Fruit fly (Drosophila melanogaster) whole organism, embryonic: ENCODE data around the gene CG32855.

Experiments
- Abd-B ChIP-seq: fragments of 200-800 bp; sonication (Bioruptor generic); optimal IDR thresholded peaks from 2 replicates; lab custom pipeline; 2018; ENCODE audit warnings: missing biosample characterization, mild to moderate bottlenecking, missing genetic modification characterization, moderate library complexity
- Atf6 ChIP-seq: fragments of 200-800 bp; sonication (Bioruptor generic); IDR thresholded peaks from 2 replicates; pipeline ENCODE4 v1.3.6; 2022; ENCODE audit warnings: missing biosample characterization, missing genetic modification characterization
- BEAF-32 ChIP-seq: fragments of 200-800 bp; sonication (Bioruptor generic); optimal IDR thresholded peaks from 3 replicates; lab custom pipeline; 2017; ENCODE audit warnings: missing biosample characterization, missing genetic modification characterization, mild to moderate bottlenecking, moderate library complexity, missing genetic modification reagents
- CG14710 ChIP-seq: fragments of 200-800 bp; sonication (Bioruptor generic); optimal IDR thresholded peaks from 3 replicates; lab custom pipeline; 2019; ENCODE audit warnings: missing biosample characterization, mild to moderate bottlenecking, missing genetic modification characterization, moderate library complexity
- CG2120 ChIP-seq: fragments of 200-800 bp; sonication (Bioruptor generic); optimal IDR thresholded peaks from 3 replicates; lab custom pipeline; 2016; ENCODE audit warnings: missing biosample characterization, missing genetic modification characterization
- CG2129 ChIP-seq: fragments of 200-800 bp; sonication (Bioruptor generic); IDR thresholded peaks from 2 replicates; pipeline ENCODE4 v1.3.6; 2022; ENCODE audit warnings: missing biosample characterization, missing genetic modification characterization; ENCODE audit not compliant: partially characterized antibody
- CG2199 ChIP-seq: fragments of 200-800 bp; sonication (Bioruptor generic); IDR thresholded peaks from 3 replicates; pipeline ENCODE4 v1.3.6; 2022; ENCODE audit warnings: missing biosample characterization, missing genetic modification characterization
- CG2875 ChIP-seq: fragments of 200-800 bp; sonication (Bioruptor generic); optimal IDR thresholded peaks from 2 replicates; lab custom pipeline; 2017; ENCODE audit warnings: missing biosample characterization, mild to moderate bottlenecking, missing genetic modification characterization, missing genetic modification reagents
- CG31224 ChIP-seq: fragments of 200-800 bp; sonication (Bioruptor generic); IDR thresholded peaks from 2 replicates; pipeline ENCODE4 v1.3.6; 2022; ENCODE audit warnings: missing biosample characterization, missing genetic modification characterization
- CG31441 ChIP-seq: fragments of 200-800 bp; sonication (Bioruptor generic); IDR thresholded peaks from 2 replicates; pipeline ENCODE4 v1.3.6; 2022; ENCODE audit warnings: missing biosample characterization, missing genetic modification characterization
- CG6272 ChIP-seq: fragments of 200-800 bp; sonication (Bioruptor generic); IDR thresholded peaks from 2 replicates; pipeline ENCODE4 v1.3.6; 2022; ENCODE audit warnings: missing biosample characterization, missing genetic modification characterization
- CG6791 ChIP-seq: fragments of 200-800 bp; sonication (Bioruptor generic); IDR thresholded peaks from 3 replicates; pipeline ENCODE4 v1.3.6; 2022; ENCODE audit warnings: missing biosample characterization, missing genetic modification characterization; ENCODE audit not compliant: partially characterized antibody
- CG9609 ChIP-seq: fragments of 200-800 bp; sonication (Bioruptor generic); optimal IDR thresholded peaks from 3 replicates; lab custom pipeline; 2016; ENCODE audit warnings: missing biosample characterization, missing genetic modification characterization
- CG9932 ChIP-seq: fragments of 200-800 bp; sonication (Bioruptor generic); IDR thresholded peaks from 2 replicates; pipeline ENCODE4 v1.3.6; 2022; ENCODE audit warnings: missing biosample characterization, missing genetic modification characterization
- CkIIα-i1 ChIP-seq: fragments of 200-800 bp; sonication (Bioruptor generic); IDR thresholded peaks from 2 replicates; pipeline ENCODE4 v1.3.6; 2022; ENCODE audit warnings: missing biosample characterization, missing genetic modification characterization
- D19A ChIP-seq: fragments of 200-800 bp; optimal IDR thresholded peaks from 3 replicates; lab custom pipeline; 2019; ENCODE audit warnings: missing biosample characterization, mild to moderate bottlenecking, missing genetic modification characterization, moderate library complexity
- Dip3 ChIP-seq: fragments of 200-800 bp; sonication (Bioruptor generic); optimal IDR thresholded peaks from 3 replicates; lab custom pipeline; 2016; ENCODE audit warnings: missing biosample characterization, missing genetic modification characterization
- Doc2 ChIP-seq: fragments of 200-800 bp; sonication (Bioruptor generic); IDR thresholded peaks from 2 replicates; pipeline ENCODE4 v1.3.6; 2022; ENCODE audit warnings: missing biosample characterization, missing genetic modification characterization
- Hand ChIP-seq: fragments of 200-800 bp; sonication (Bioruptor generic); optimal IDR thresholded peaks from 2 replicates; lab custom pipeline; 2017; ENCODE audit warnings: mild to moderate bottlenecking, missing biosample characterization, missing genetic modification reagents, missing genetic modification characterization
- Hr78 ChIP-seq, 2 experiments: fragments of 200-800 bp in 1 of 2; fragments of >200 bp in 1 of 2; sonication (Bioruptor generic) in 1 of 2; optimal IDR thresholded peaks; 2 replicates each; lab custom pipeline; 2017 to 2019; ENCODE audit warnings: missing biosample characterization in 2 of 2, missing genetic modification characterization in 2 of 2, mild to moderate bottlenecking in 1 of 2, moderate library complexity in 1 of 2
- Kr ChIP-seq: fragments of 200-800 bp; sonication (Bioruptor generic); optimal IDR thresholded peaks from 2 replicates; lab custom pipeline; 2017; ENCODE audit warnings: missing biosample characterization, mild to moderate bottlenecking, missing genetic modification characterization
- Med ChIP-seq: fragments of 200-800 bp; sonication (Bioruptor generic); peaks from one replicate; lab custom pipeline; 2016; ENCODE audit warnings: missing biosample characterization, missing genetic modification characterization, mild to moderate bottlenecking, inconsistent platforms, moderate library complexity
- NC2α ChIP-seq: fragments of 200-800 bp; sonication (Bioruptor generic); optimal IDR thresholded peaks from 2 replicates; lab custom pipeline; 2016; ENCODE audit warnings: missing biosample characterization, missing genetic modification characterization
- NfI ChIP-seq: fragments of 200-800 bp; sonication (Bioruptor generic); optimal IDR thresholded peaks from 3 replicates; lab custom pipeline; 2018; ENCODE audit warnings: missing biosample characterization, mild to moderate bottlenecking, missing genetic modification characterization, moderate library complexity
- Pdp1 ChIP-seq, 2 experiments: fragments of 200-800 bp; sonication (Bioruptor generic); optimal IDR thresholded peaks; 3 replicates each; lab custom pipeline; 2016; ENCODE audit warnings: missing biosample characterization in 2 of 2, missing genetic modification characterization in 2 of 2, mild to moderate bottlenecking in 1 of 2, moderate library complexity in 1 of 2
- Ptx1 ChIP-seq: fragments of 200-800 bp; sonication (Bioruptor generic); IDR thresholded peaks from 2 replicates; pipeline ENCODE4 v1.3.6; 2022; ENCODE audit warnings: missing biosample characterization, missing genetic modification characterization
- Side ChIP-seq: fragments of 200-800 bp; sonication (Bioruptor generic); optimal IDR thresholded peaks from 2 replicates; lab custom pipeline; 2016; ENCODE audit warnings: missing biosample characterization, missing genetic modification characterization
- Ssrp ChIP-seq: fragments of 200-800 bp; sonication (Bioruptor generic); optimal IDR thresholded peaks from 2 replicates; lab custom pipeline; 2018; ENCODE audit warnings: missing biosample characterization, mild to moderate bottlenecking, missing genetic modification characterization, moderate library complexity
- Xrp1 ChIP-seq: fragments of 200-800 bp; sonication (Bioruptor generic); IDR thresholded peaks from 2 replicates; pipeline ENCODE4 v1.3.6; 2022; ENCODE audit warnings: missing biosample characterization, missing genetic modification characterization
- ash1 ChIP-seq: fragments of 200-800 bp; sonication (Bioruptor generic); optimal IDR thresholded peaks from 2 replicates; lab custom pipeline; 2018; ENCODE audit warnings: missing biosample characterization, mild to moderate bottlenecking, missing genetic modification characterization
- bcd ChIP-seq: fragments of 200-800 bp; sonication (Bioruptor generic); optimal IDR thresholded peaks from 2 replicates; lab custom pipeline; 2017; ENCODE audit warnings: missing biosample characterization, mild to moderate bottlenecking, missing genetic modification characterization
- bsh ChIP-seq, 2 experiments: fragments of 200-800 bp; sonication (Bioruptor generic); optimal IDR thresholded peaks; 2 replicates each; lab custom pipeline; 2017 to 2018; ENCODE audit warnings: mild to moderate bottlenecking in 2 of 2, missing biosample characterization in 2 of 2, missing genetic modification characterization in 2 of 2, moderate library complexity in 1 of 2
- cwo ChIP-seq: fragments of 200-800 bp; sonication (Bioruptor generic); optimal IDR thresholded peaks from 3 replicates; lab custom pipeline; 2017; ENCODE audit warnings: missing biosample characterization, missing genetic modification characterization, mild to moderate bottlenecking, moderate library complexity, missing genetic modification reagents
- danr ChIP-seq: fragments of 200-800 bp; sonication (Bioruptor generic); IDR thresholded peaks from 2 replicates; pipeline ENCODE4 v1.3.6; 2022; ENCODE audit warnings: missing biosample characterization, missing genetic modification characterization
- dati ChIP-seq: fragments of 200-800 bp; sonication (Bioruptor generic); IDR thresholded peaks from 2 replicates; pipeline ENCODE4 v1.3.6; 2022; ENCODE audit warnings: missing biosample characterization, missing genetic modification characterization
- dimm ChIP-seq: fragments of 200-800 bp; sonication (Bioruptor generic); IDR thresholded peaks from 2 replicates; pipeline ENCODE4 v1.3.6; 2022; ENCODE audit warnings: missing biosample characterization, missing genetic modification characterization
- dmrt99B ChIP-seq: fragments of 200-800 bp; sonication (Bioruptor generic); optimal IDR thresholded peaks from 2 replicates; lab custom pipeline; 2018; ENCODE audit warnings: missing biosample characterization, mild to moderate bottlenecking, missing genetic modification characterization, moderate library complexity
- fru ChIP-seq: fragments of >200 bp; optimal IDR thresholded peaks from 2 replicates; lab custom pipeline; 2017
- gem ChIP-seq: fragments of 200-800 bp; sonication (Bioruptor generic); optimal IDR thresholded peaks from 2 replicates; lab custom pipeline; 2019; ENCODE audit warnings: missing biosample characterization, mild to moderate bottlenecking, missing genetic modification characterization, moderate library complexity
- grau ChIP-seq: fragments of 200-800 bp; optimal IDR thresholded peaks from 3 replicates; lab custom pipeline; 2019; ENCODE audit warnings: missing biosample characterization, mild to moderate bottlenecking, missing genetic modification characterization, moderate library complexity
- hth ChIP-seq: fragments of >200 bp; optimal IDR thresholded peaks from 2 replicates; lab custom pipeline; 2017; ENCODE audit warnings: inconsistent platforms
- lov ChIP-seq, 2 experiments: fragments of 200-800 bp in 1 of 2; fragments of >200 bp in 1 of 2; sonication (Bioruptor generic) in 1 of 2; IDR thresholded peaks in 1 of 2; optimal IDR thresholded peaks in 1 of 2; 2 replicates in 1 of 2; 3 replicates in 1 of 2; pipeline versions ENCODE4 v1.3.6 to Lab custom; 2017 to 2022; ENCODE audit warnings: missing biosample characterization in 1 of 2, missing genetic modification characterization in 1 of 2
- maf-S ChIP-seq: fragments of 200-800 bp; sonication (Bioruptor generic); optimal IDR thresholded peaks from 2 replicates; lab custom pipeline; 2016; ENCODE audit warnings: missing biosample characterization, missing genetic modification characterization
- otp ChIP-seq: fragments of 200-800 bp; sonication (Bioruptor generic); IDR thresholded peaks from 3 replicates; pipeline ENCODE4, ENCODE4 v1.3.6; 2022; ENCODE audit warnings: missing biosample characterization, missing genetic modification characterization
- repo ChIP-seq: fragments of 200-800 bp; sonication (Bioruptor generic); optimal IDR thresholded peaks from 2 replicates; lab custom pipeline; 2016; ENCODE audit warnings: missing biosample characterization, missing genetic modification characterization
- sim ChIP-seq: fragments of 200-800 bp; sonication (Bioruptor generic); IDR thresholded peaks from 2 replicates; pipeline ENCODE4 v1.3.6; 2022; ENCODE audit warnings: missing biosample characterization, missing genetic modification characterization
- tgo ChIP-seq: fragments of 200-800 bp; sonication (Bioruptor generic); IDR thresholded peaks from 3 replicates; pipeline ENCODE4 v1.3.6; 2022; ENCODE audit warnings: missing biosample characterization, missing genetic modification characterization
- usp ChIP-seq: fragments of >200 bp; optimal IDR thresholded peaks from 2 replicates; lab custom pipeline; 2017; ENCODE audit warnings: missing biosample characterization, missing genetic modification characterization
- zf30C ChIP-seq: fragments of 200-800 bp; sonication (Bioruptor generic); optimal IDR thresholded peaks from 3 replicates; lab custom pipeline; 2018; ENCODE audit warnings: missing biosample characterization, mild to moderate bottlenecking, missing genetic modification characterization

CG32855 gene

DNA sequence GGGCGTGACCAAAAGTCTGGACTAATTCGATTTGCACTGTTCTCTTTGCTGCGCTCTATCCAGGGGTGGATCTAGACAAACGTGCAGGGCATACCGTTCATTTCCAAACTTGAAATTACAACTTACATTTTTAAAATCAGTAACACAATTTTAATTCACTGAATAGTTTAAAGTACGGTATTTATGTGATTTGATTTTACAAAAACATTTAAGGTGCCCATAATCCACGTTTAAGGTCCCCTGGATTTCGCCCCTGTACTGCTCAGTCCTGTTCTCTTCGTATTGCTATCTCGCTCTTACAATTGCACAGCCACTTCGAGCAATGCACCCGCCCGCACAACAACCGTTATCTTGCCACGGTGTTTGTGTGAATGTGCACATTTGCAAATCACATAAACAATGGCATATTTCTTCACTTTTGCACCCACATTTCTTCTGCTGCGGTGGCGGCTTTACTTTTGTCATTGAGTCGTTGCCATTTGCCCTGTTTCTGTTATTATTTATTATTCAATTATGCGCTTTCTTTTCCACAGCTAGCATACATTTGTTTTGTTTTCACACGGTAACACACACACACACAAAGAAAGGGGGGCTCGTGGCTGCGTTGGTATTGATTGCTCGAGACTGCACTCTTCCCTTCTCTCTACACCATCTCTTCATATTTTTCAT is 17.0 kb upstream of the CG32855 start (continued):
- TF ChIP-seq Med (GFP tag; lab: Kevin White, UChicago) (peak; percentile 92), lov (optimal IDR thresholded peaks at IDR 0.05; lab: Kevin White, UChicago) (no peak), lov (GFP tag; IDR thresholded peaks at IDR 0.05; lab: Robert Waterston, UW) (peak; percentile 72; the same call in 2 of the 3 replicates), Xrp1 (GFP tag; lab: Robert Waterston, UW) (peak; percentile 96), repo (GFP tag; lab: Kevin White, UChicago) (peak; percentile 44), CG31224 (GFP tag; lab: Robert Waterston, UW) (peak; percentile 40; the same call in 1 of the 2 replicates), bcd (GFP tag; lab: Kevin White, UChicago) (peak; percentile 51), CG2129 (GFP tag; lab: Robert Waterston, UW) (no peak), CG2120 (GFP tag; lab: Kevin White, UChicago) (peak; percentile 47), CkIIα-i1 (GFP tag; lab: Robert Waterston, UW) (no peak), grau (tag; lab: Kevin White, UChicago) (peak; percentile 73), Dip3 (peak; percentile 8), Ptx1 (peak; percentile 84), BEAF-32 (GFP tag; lab: Kevin White, UChicago) (no peak), CG9932 (GFP tag; lab: Robert Waterston, UW) (0 out of 2 replicates have a peak, but pooled peaks have one; percentile 24), CG6272 (GFP tag; lab: Robert Waterston, UW) (peak; percentile 76), maf-S (peak; percentile 67), otp (GFP tag; lab: Robert Waterston, UW) (peak; percentile 67; the same call in 2 of the 3 replicates), Pdp1 (GFP tag; optimal IDR thresholded peaks at IDR 0.05; lab: Kevin White, UChicago) (peak; percentile 78), ash1 (GFP tag; lab: Kevin White, UChicago) (no peak), fru (lab: Kevin White, UChicago) (no peak), CG2199 (GFP tag; lab: Robert Waterston, UW) (peak; percentile 68; the same call in 1 of the 3 replicates), tgo (GFP tag; lab: Robert Waterston, UW) (peak; percentile 81), CG9609 (peak; percentile 64), usp (GFP tag; lab: Kevin White, UChicago) (no peak), sim (GFP tag; lab: Robert Waterston, UW) (no peak), D19A (peak; percentile 71), CG6791 (GFP tag; lab: Robert Waterston, UW) (no peak), danr (GFP tag; lab: Robert Waterston, UW) (peak; percentile 65; the same call in 1 of the 2 replicates), zf30C (GFP tag; lab: Kevin White, UChicago) (no peak), dmrt99B (tag; lab: Kevin White, UChicago) (peak; percentile 85), Side (GFP tag; lab: Kevin White, UChicago) (peak; percentile 73), hth (lab: Kevin White, UChicago) (no peak), NC2α (GFP tag; lab: Kevin White, UChicago) (peak; percentile 64), gem (tag; lab: Kevin White, UChicago) (peak; percentile 86), Abd-B (GFP tag; lab: Kevin White, UChicago) (peak; percentile 70), Hr78 (GFP tag; optimal IDR thresholded peaks at IDR 0.05; lab: Kevin White, UChicago) (peak in 1 of 2 experiments; percentile 30), CG2875 (GFP tag; lab: Kevin White, UChicago) (peak; percentile 66), cwo (GFP tag; lab: Kevin White, UChicago) (peak; percentile 10), Doc2 (GFP tag; lab: Robert Waterston, UW) (no peak), dimm (peak; percentile 56), Atf6 (GFP tag; lab: Robert Waterston, UW) (0 out of 2 replicates have a peak, but pooled peaks have one; percentile 34), Ssrp (tag; lab: Kevin White, UChicago) (peak; percentile 76), Kr (no peak), dati (GFP tag; lab: Robert Waterston, UW) (peak; percentile 65; the same call in 1 of the 2 replicates), NfI (GFP tag; lab: Kevin White, UChicago) (peak; percentile 52), CG14710 (tag; lab: Kevin White, UChicago) (peak; percentile 85), bsh (GFP tag; optimal IDR thresholded peaks at IDR 0.05; lab: Kevin White, UChicago) (peak; percentile 91 to 95), Hand (GFP tag; lab: Kevin White, UChicago) (no peak), CG31441 (peak; percentile 80)
